Worm (Caenorhabditis elegans) whole organism, young adult: ENCODE results near the gene srw-24.

Experiments
- ama-1 ChIP-seq, 3 experiments: fragments of 150-350 bp in 1 of 3; sonication (generic microtip) in 2 of 3; optimal IDR thresholded peaks; 2 replicates each; lab custom pipeline; 2014 to 2018; ENCODE audit warnings: missing biosample characterization in 2 of 3, missing genetic modification characterization in 2 of 3, missing genetic modification reagents in 2 of 3
- ceh-79 ChIP-seq: sonication (generic microtip); optimal IDR thresholded peaks from 2 replicates; lab custom pipeline; 2017; ENCODE audit warnings: mild to moderate bottlenecking, missing genetic modification characterization, missing compliant biosample characterization
- ekl-4 ChIP-seq: fragments of 200-800 bp; sonication (Bioruptor generic); IDR thresholded peaks from 2 replicates; pipeline ENCODE4 v1.3.6; 2022; ENCODE audit warnings: missing genetic modification reagents, missing genetic modification characterization, missing compliant biosample characterization
- fkh-3 ChIP-seq: sonication (generic microtip); optimal IDR thresholded peaks from 2 replicates; lab custom pipeline; 2016; ENCODE audit warnings: mild to moderate bottlenecking, missing genetic modification characterization, missing compliant biosample characterization
- hlh-12 ChIP-seq: sonication (generic microtip); optimal IDR thresholded peaks from 2 replicates; lab custom pipeline; 2016; ENCODE audit warnings: missing genetic modification characterization, missing compliant biosample characterization
- lag-1 ChIP-seq: fragments of 200-800 bp; sonication (Bioruptor generic); IDR thresholded peaks from 2 replicates; pipeline ENCODE4 v1.3.6; 2022; ENCODE audit warnings: missing genetic modification reagents, missing genetic modification characterization, missing compliant biosample characterization
- pha-4 ChIP-seq: fragments of 150-350 bp; sonication (generic microtip); optimal IDR thresholded peaks from 2 replicates; lab custom pipeline; 2014; ENCODE audit warnings: missing biosample characterization, missing genetic modification reagents, missing genetic modification characterization
- tbx-9 ChIP-seq: sonication (generic microtip); optimal IDR thresholded peaks from 2 replicates; lab custom pipeline; 2016; ENCODE audit warnings: borderline replicate concordance, missing genetic modification characterization, inconsistent platforms, missing compliant biosample characterization
- unc-130 ChIP-seq: sonication (generic microtip); optimal IDR thresholded peaks from 2 replicates; lab custom pipeline; 2016; ENCODE audit warnings: missing genetic modification reagents, missing genetic modification characterization, missing compliant biosample characterization
- ztf-25 ChIP-seq: fragments of 200-800 bp; sonication (Bioruptor generic); IDR thresholded peaks from 2 replicates; pipeline ENCODE4 v1.3.6; 2022; ENCODE audit warnings: missing genetic modification reagents, missing genetic modification characterization, missing compliant biosample characterization
- ztf-26 ChIP-seq: sonication (generic microtip); optimal IDR thresholded peaks from 2 replicates; lab custom pipeline; 2017; ENCODE audit warnings: missing genetic modification characterization, missing compliant biosample characterization

DNA sequence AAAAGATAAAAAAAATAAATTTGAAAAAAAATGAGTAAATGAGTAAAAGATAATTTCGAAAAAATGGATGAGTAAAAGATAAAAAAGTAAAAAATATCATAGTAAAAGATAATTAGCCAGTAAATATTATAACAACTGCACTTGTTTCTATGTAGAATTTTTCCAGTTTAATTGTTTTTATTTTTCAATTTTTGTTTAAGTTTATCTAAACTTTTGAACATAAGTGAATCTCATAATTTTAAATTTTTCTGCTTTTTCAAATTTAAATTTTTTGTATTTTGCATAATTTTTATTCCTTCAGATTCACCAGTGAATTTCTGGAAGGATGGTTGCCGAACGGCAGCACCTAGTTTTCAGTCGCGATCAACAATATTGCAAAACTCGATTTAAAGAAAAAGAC is 17.5 kb downstream of the srw-24 start, which contains the start of gene chil-12:
- TF ChIP-seq ekl-4 (GFP tag; lab: Robert Waterston, UW): no peak
- no peak for TF ChIP-seq fkh-3 (tag; lab: Kevin White, UChicago)
- no peak for TF ChIP-seq hlh-12 (tag; lab: Kevin White, UChicago)
- no peak for TF ChIP-seq lag-1 (GFP tag; lab: Robert Waterston, UW)
- no peak for TF ChIP-seq unc-130
- no peak for TF ChIP-seq tbx-9
- no peak for TF ChIP-seq ama-1 (optimal IDR thresholded peaks at IDR 0.05; lab: Kevin White, UChicago)
- no peak for TF ChIP-seq ama-1 (GFP tag; optimal IDR thresholded peaks at IDR 0.05; lab: Kevin White, UChicago)
- TF ChIP-seq pha-4 (tag; lab: Kevin White, UChicago): no peak
- TF ChIP-seq ceh-79 (tag; lab: Kevin White, UChicago): no peak
- no peak for TF ChIP-seq ztf-25 (GFP tag; lab: Robert Waterston, UW)
- TF ChIP-seq ztf-26: no peak
